Fruit fly (Drosophila melanogaster): Measurements from ENCODE around the gene Mnt.

Gene Mnt

dm6 chrX:3730879-3731278 lies 59.3 kb downstream of the Mnt start (continued):
- peak; percentile 67 for TF ChIP-seq Ets65A (GFP tag)
- TF ChIP-seq CG12769 (tag; optimal IDR thresholded peaks at IDR 0.05) = no peak
- TF ChIP-seq sug (tag; optimal IDR thresholded peaks at IDR 0.05) = no peak
- TF ChIP-seq CG10431 (GFP tag; optimal IDR thresholded peaks at IDR 0.05) = no peak
- no peak for TF ChIP-seq Dref (GFP tag; IDR thresholded peaks at IDR 0.05)
- peak; percentile 21 for TF ChIP-seq Meics (GFP tag; optimal IDR thresholded peaks at IDR 0.05)
- TF ChIP-seq sd (tag; optimal IDR thresholded peaks at IDR 0.05) = no peak
- TF ChIP-seq Fer3 (tag; optimal IDR thresholded peaks at IDR 0.05) = peak; percentile 5
- TF ChIP-seq H2.0 (GFP tag; IDR thresholded peaks at IDR 0.05) = no peak
- TF ChIP-seq CG10274 (GFP tag; optimal IDR thresholded peaks at IDR 0.05) = no peak
- no peak for TF ChIP-seq chm (GFP tag; IDR thresholded peaks at IDR 0.05)
- TF ChIP-seq CG12155 (GFP tag; optimal IDR thresholded peaks at IDR 0.05) = no peak
- 0 out of 2 replicates have a peak, but pooled peaks have one; percentile 14 for TF ChIP-seq slbo (GFP tag; IDR thresholded peaks at IDR 0.05)
- no peak for TF ChIP-seq CG13287 (GFP tag; IDR thresholded peaks at IDR 0.05; ENCODE audit: partially characterized antibody)
- TF ChIP-seq jigr1 (GFP tag; IDR thresholded peaks at IDR 0.05) = no peak
- TF ChIP-seq CG9215 (GFP tag; IDR thresholded peaks at IDR 0.05) = no peak
- peak; percentile 77 for TF ChIP-seq Med (GFP tag)
- TF ChIP-seq Sry-δ (GFP tag; optimal IDR thresholded peaks at IDR 0.05) = no peak
- no peak for TF ChIP-seq Camta (GFP tag; optimal IDR thresholded peaks at IDR 0.05)
- no peak for TF ChIP-seq abd-A (tag; optimal IDR thresholded peaks at IDR 0.05)
- TF ChIP-seq CG12744 (GFP tag; optimal IDR thresholded peaks at IDR 0.05) = no peak
- TF ChIP-seq tio (GFP tag; optimal IDR thresholded peaks at IDR 0.05) = no peak
- TF ChIP-seq tin (GFP tag; optimal IDR thresholded peaks at IDR 0.05) = no peak
- TF ChIP-seq Oli (tag; optimal IDR thresholded peaks at IDR 0.05) = peak; percentile 6
- no peak for TF ChIP-seq Scr (GFP tag; IDR thresholded peaks at IDR 0.05; ENCODE audit: partially characterized antibody)
- no peak for TF ChIP-seq fd102C (GFP tag; optimal IDR thresholded peaks at IDR 0.05)
- TF ChIP-seq sob (GFP tag; IDR thresholded peaks at IDR 0.05) = no peak
- TF ChIP-seq CG18011 (GFP tag; optimal IDR thresholded peaks at IDR 0.05) = no peak
- TF ChIP-seq CG18599 (GFP tag; optimal IDR thresholded peaks at IDR 0.05) = peak; percentile 45
- TF ChIP-seq Doc3 (GFP tag; IDR thresholded peaks at IDR 0.05; ENCODE audit: partially characterized antibody) = no peak
- no peak for TF ChIP-seq Tbp (GFP tag; optimal IDR thresholded peaks at IDR 0.05)
- peak; percentile 39 for TF ChIP-seq CG7839 (tag; optimal IDR thresholded peaks at IDR 0.05)
- TF ChIP-seq crol (GFP tag; IDR thresholded peaks at IDR 0.05) = no peak
- no peak for TF ChIP-seq CG17361 (GFP tag; IDR thresholded peaks at IDR 0.05)
- no peak for TF ChIP-seq her (GFP tag; optimal IDR thresholded peaks at IDR 0.05)
- TF ChIP-seq Side (GFP tag; optimal IDR thresholded peaks at IDR 0.05) = no peak
- no peak for TF ChIP-seq unpg (GFP tag; optimal IDR thresholded peaks at IDR 0.05)
- no peak for TF ChIP-seq mirr (GFP tag; optimal IDR thresholded peaks at IDR 0.05)
- TF ChIP-seq CG31224 (GFP tag; IDR thresholded peaks at IDR 0.05) = no peak
- TF ChIP-seq CG17385 (GFP tag; optimal IDR thresholded peaks at IDR 0.05) = no peak
- peak; percentile 25; the same call in 1 of the 2 replicates for TF ChIP-seq ranshi (GFP tag; IDR thresholded peaks at IDR 0.05)
- no peak for TF ChIP-seq CG7928 (GFP tag; optimal IDR thresholded peaks at IDR 0.05)
- no peak for TF ChIP-seq kah (GFP tag; optimal IDR thresholded peaks at IDR 0.05)
- TF ChIP-seq otp (GFP tag; IDR thresholded peaks at IDR 0.05) = no peak
- TF ChIP-seq MBD-R2 (GFP tag; IDR thresholded peaks at IDR 0.05) = no peak
- TF ChIP-seq psq (GFP tag; optimal IDR thresholded peaks at IDR 0.05) = no peak
- no peak for TF ChIP-seq insv (GFP tag; optimal IDR thresholded peaks at IDR 0.05)
- no peak for TF ChIP-seq ato (GFP tag; IDR thresholded peaks at IDR 0.05; ENCODE audit: partially characterized antibody)
- no peak for TF ChIP-seq z (GFP tag; IDR thresholded peaks at IDR 0.05)
- no peak for TF ChIP-seq CG4282 (GFP tag; optimal IDR thresholded peaks at IDR 0.05)
- no peak for TF ChIP-seq CG1529 (GFP tag; optimal IDR thresholded peaks at IDR 0.05)
- TF ChIP-seq Hsf (GFP tag; optimal IDR thresholded peaks at IDR 0.05) = no peak
